Worm (Caenorhabditis elegans): ENCODE measurements around the gene bath-24.
"Not testable (repeated sequence)": the region's sequence is repeated elsewhere in the genome, so short reads cannot be mapped to it uniquely, and the experiment has no call there.

The bath-24 gene

DNA sequence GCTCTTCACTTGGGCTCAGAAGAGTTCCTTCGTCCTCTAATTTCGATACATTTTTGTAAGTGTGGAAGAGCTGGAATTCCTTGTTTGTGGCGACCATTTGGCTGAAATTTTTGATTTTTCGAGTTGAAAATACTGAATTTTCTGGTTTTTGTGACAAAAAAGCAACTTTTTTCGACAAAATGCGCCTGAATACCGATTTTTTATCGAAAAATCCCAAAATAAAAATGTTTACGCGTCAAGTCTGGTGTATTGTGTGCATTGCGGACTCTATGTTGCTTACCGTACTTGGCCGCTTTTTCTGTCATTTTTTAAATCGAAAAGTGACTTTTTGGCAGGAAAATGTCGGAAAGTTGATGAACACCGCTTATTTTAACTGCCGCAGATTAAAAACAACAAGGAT lies 15.0 kb downstream of the bath-24 start, which contains the start of gene bath-3:
Gene bath-3 (minus strand): TSS at position 101 of the 400 bp plus-strand sequence.
- TF ChIP-seq lsy-2 (tag; optimal IDR thresholded peaks at IDR 0.05) = no peak
- no peak for TF ChIP-seq mdl-1 (tag; optimal IDR thresholded peaks at IDR 0.05)
- TF ChIP-seq lin-13 (GFP tag; optimal IDR thresholded peaks at IDR 0.05) = no peak
- no peak for TF ChIP-seq ztf-1 (GFP tag; conservative IDR thresholded peaks at IDR 0.05)
- no peak for TF ChIP-seq lin-11 (tag; optimal IDR thresholded peaks at IDR 0.05)
- no peak for TF ChIP-seq sma-3 (GFP tag; optimal IDR thresholded peaks at IDR 0.05)
- no peak for TF ChIP-seq nhr-129 (tag; optimal IDR thresholded peaks at IDR 0.05)
- no peak for TF ChIP-seq unc-62 (GFP tag; optimal IDR thresholded peaks at IDR 0.05)
- TF ChIP-seq nhr-10 (tag; optimal IDR thresholded peaks at IDR 0.05) = no peak
- no peak for TF ChIP-seq R02D3.7 (tag; optimal IDR thresholded peaks at IDR 0.05)
- no peak for TF ChIP-seq peb-1 (tag; optimal IDR thresholded peaks at IDR 0.05)
- TF ChIP-seq gmeb-1 (tag; optimal IDR thresholded peaks at IDR 0.05) = no peak
- no peak for TF ChIP-seq blmp-1 (tag; optimal IDR thresholded peaks at IDR 0.05; ENCODE audit: insufficient read depth)
- no peak for TF ChIP-seq aly-2 (tag; optimal IDR thresholded peaks at IDR 0.05)
- no peak for TF ChIP-seq nhr-237 (tag; optimal IDR thresholded peaks at IDR 0.05)
- TF ChIP-seq ceh-16 (tag; optimal IDR thresholded peaks at IDR 0.05) = no peak
- no peak for TF ChIP-seq elt-3 (tag; optimal IDR thresholded peaks at IDR 0.05)
- TF ChIP-seq nhr-77 (tag; optimal IDR thresholded peaks at IDR 0.05) = no peak
- TF ChIP-seq nhr-6 (tag; optimal IDR thresholded peaks at IDR 0.05) = no peak

DNA sequence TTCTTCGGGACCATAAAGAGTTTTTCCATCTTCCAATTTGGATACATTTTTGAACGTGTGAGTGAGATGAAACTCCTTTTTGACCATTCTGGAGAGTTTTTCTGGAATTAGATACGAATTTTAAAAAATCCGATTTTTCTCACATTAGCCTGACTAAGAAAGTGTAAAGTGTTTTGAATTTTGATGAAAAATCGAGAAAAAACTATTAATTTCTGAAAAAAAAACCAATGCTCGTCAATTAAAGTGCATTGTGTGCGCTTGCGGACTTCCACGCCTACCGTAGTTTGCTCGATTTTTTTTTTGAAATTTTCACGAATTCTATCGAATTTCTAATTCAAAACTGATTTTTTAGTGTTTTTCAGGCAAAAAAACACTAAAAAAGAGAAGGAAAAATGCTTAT lies 16.7 kb downstream of the bath-24 start, which contains the start of gene bath-1:
Gene bath-1 (minus strand): TSS at position 101 of the 400 bp plus-strand sequence.
- no peak for TF ChIP-seq F13H6.1 (tag; optimal IDR thresholded peaks at IDR 0.05)
- no peak for TF ChIP-seq fos-1 (tag; optimal IDR thresholded peaks at IDR 0.05)
- TF ChIP-seq dmd-4 (tag; optimal IDR thresholded peaks at IDR 0.05) = no peak
- no peak for TF ChIP-seq aly-2 (tag; optimal IDR thresholded peaks at IDR 0.05)
- no peak for TF ChIP-seq mdl-1 (tag; optimal IDR thresholded peaks at IDR 0.05)
- TF ChIP-seq sem-4 (tag; optimal IDR thresholded peaks at IDR 0.05) = no peak
- no peak for TF ChIP-seq snpc-4 (tag; optimal IDR thresholded peaks at IDR 0.05)
- no peak for TF ChIP-seq nhr-21 (tag; optimal IDR thresholded peaks at IDR 0.05)
- TF ChIP-seq nhr-129 (tag; optimal IDR thresholded peaks at IDR 0.05) = no peak
- no peak for TF ChIP-seq nhr-23 (tag; optimal IDR thresholded peaks at IDR 0.05)
- TF ChIP-seq alr-1 (tag; optimal IDR thresholded peaks at IDR 0.05) = no peak
- no peak for TF ChIP-seq lsy-2 (tag; optimal IDR thresholded peaks at IDR 0.05)
- no peak for TF ChIP-seq C34F6.9 (tag; optimal IDR thresholded peaks at IDR 0.05)
- TF ChIP-seq ztf-1 (GFP tag; conservative IDR thresholded peaks at IDR 0.05) = no peak
- TF ChIP-seq R02D3.7 (tag; optimal IDR thresholded peaks at IDR 0.05) = no peak
- TF ChIP-seq ZK546.5 (tag; optimal IDR thresholded peaks at IDR 0.05) = no peak
- no peak for TF ChIP-seq sma-3 (GFP tag; optimal IDR thresholded peaks at IDR 0.05)
- no peak for TF ChIP-seq peb-1 (tag; optimal IDR thresholded peaks at IDR 0.05)
- no peak for TF ChIP-seq elt-3 (tag; optimal IDR thresholded peaks at IDR 0.05)
- no peak for TF ChIP-seq unc-55 (GFP tag; optimal IDR thresholded peaks at IDR 0.05)

DNA sequence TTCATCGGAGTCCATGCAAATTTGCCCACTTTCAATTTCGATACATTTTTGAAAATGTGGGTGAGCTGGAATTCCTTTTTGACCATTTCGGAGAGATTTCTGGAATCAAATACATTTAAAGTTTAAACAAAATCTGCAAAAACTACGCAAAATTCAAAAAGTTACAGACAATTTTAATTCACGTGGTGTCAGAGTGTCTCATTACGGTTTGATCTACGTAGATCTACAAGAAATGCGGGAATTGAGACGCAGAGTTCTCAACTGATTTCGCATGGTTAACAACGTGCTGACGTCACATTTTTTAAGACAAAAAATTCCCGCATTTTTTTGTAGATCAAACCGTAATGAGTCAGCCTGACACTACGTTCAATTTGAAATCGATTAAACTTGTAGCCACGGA lies 18.9 kb downstream of the bath-24 start, which contains the start of gene bath-21:
Gene bath-21 (minus strand): TSS at position 101 of the 400 bp plus-strand sequence.
- TF ChIP-seq mab-5 (tag; optimal IDR thresholded peaks at IDR 0.05) (no peak), lin-13 (GFP tag; optimal IDR thresholded peaks at IDR 0.05) (no peak), mdl-1 (tag; optimal IDR thresholded peaks at IDR 0.05) (no peak), alr-1 (tag; optimal IDR thresholded peaks at IDR 0.05) (no peak), nhr-11 (tag; optimal IDR thresholded peaks at IDR 0.05) (no peak), nhr-25 (tag; optimal IDR thresholded peaks at IDR 0.05) (no peak)

DNA sequence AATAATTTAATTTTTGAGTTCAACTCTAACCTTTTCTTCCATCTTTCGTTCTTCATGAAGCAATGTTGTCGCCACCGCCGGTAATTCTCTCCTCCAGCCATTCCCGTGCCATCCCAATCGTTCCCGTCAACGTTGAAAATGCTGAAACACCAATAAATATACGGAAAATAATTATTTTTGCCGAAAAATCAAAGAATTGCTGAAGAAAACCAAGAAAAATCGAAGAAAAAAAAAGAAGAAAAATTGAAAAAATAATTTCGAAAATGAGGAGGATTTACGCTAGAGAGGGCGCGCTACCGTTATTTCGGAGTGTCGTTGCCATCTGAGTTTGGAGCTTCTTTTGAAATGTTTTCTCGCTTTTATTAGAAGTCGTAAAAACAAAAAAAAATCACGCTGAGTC lies 21.9 kb downstream of the bath-24 start, which contains the start of gene cya-2:
Gene cya-2 (minus strand): TSS at position 101 of the 400 bp plus-strand sequence.
- not testable (repeated sequence) for TF ChIP-seq nhr-10, nhr-11, fos-1 (tag; optimal IDR thresholded peaks at IDR 0.05)

DNA sequence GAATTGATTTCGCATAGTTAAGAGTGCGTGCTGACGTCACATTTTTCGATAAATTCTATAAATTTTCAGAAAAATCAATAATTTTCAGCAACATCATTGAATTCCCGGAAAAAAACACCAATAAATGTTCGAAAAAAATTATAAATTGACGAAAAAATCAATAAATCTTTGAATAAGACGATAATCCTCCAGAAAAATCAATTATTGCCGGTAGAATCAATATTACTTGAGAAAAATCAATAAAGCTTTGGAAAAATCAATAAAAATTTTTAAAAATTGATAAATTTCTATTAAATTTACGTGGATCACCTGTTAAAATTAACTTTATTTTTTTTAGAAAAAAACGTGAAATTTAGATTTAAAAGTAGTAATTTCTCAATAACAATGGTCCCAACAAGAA lies 31.5 kb downstream of the bath-24 start:
- TF ChIP-seq sma-3 (GFP tag; optimal IDR thresholded peaks at IDR 0.05) (no peak), snpc-4 (tag; optimal IDR thresholded peaks at IDR 0.05) (no peak), dmd-4 (tag; optimal IDR thresholded peaks at IDR 0.05) (no peak), ama-1 (optimal IDR thresholded peaks at IDR 0.05) (no peak), nhr-25 (tag; optimal IDR thresholded peaks at IDR 0.05) (no peak), zag-1 (tag; optimal IDR thresholded peaks at IDR 0.05) (no peak), Y55F3AM.14 (GFP tag; optimal IDR thresholded peaks at IDR 0.05) (no peak), fos-1 (tag; optimal IDR thresholded peaks at IDR 0.05) (no peak), ztf-4 (tag; optimal IDR thresholded peaks at IDR 0.05) (no peak)

All from whole organism, L2 larva.